Fruit fly (Drosophila melanogaster) whole organism, embryonic: Measurements from ENCODE around the gene Pld3.

ENCODE experiments used
- Ada2b ChIP-seq: fragments of 200-800 bp; sonication (Bioruptor generic); IDR thresholded peaks from 2 replicates; pipeline ENCODE4 v1.3.6; 2022; ENCODE audit warnings: missing biosample characterization, missing genetic modification characterization
- Adf1 ChIP-seq: fragments of 200-800 bp; sonication (Bioruptor generic); IDR thresholded peaks from 2 replicates; pipeline ENCODE4 v1.3.6; 2022; ENCODE audit warnings: missing biosample characterization, missing genetic modification characterization
- Antp ChIP-seq: fragments of 200-800 bp; sonication (Bioruptor generic); optimal IDR thresholded peaks from 3 replicates; lab custom pipeline; 2016; ENCODE audit warnings: missing biosample characterization, missing genetic modification characterization
- Awh ChIP-seq: fragments of 200-800 bp; sonication (Bioruptor generic); IDR thresholded peaks from 2 replicates; pipeline ENCODE4, ENCODE4 v1.3.6; 2022; ENCODE audit warnings: missing biosample characterization, missing genetic modification characterization
- CG10147 ChIP-seq: fragments of 200-800 bp; sonication (Bioruptor generic); optimal IDR thresholded peaks from 2 replicates; lab custom pipeline; 2019; ENCODE audit warnings: missing biosample characterization, mild to moderate bottlenecking, missing genetic modification characterization, moderate library complexity
- CG1024 ChIP-seq: fragments of 200-800 bp; sonication (Bioruptor generic); IDR thresholded peaks from 2 replicates; pipeline ENCODE4 v1.3.6; 2022; ENCODE audit warnings: missing biosample characterization, missing genetic modification characterization
- CG12744 ChIP-seq: fragments of 200-800 bp; sonication (Bioruptor generic); optimal IDR thresholded peaks from 2 replicates; lab custom pipeline; 2016; ENCODE audit warnings: missing biosample characterization, missing genetic modification characterization
- CG14965 ChIP-seq: fragments of 200-800 bp; sonication (Bioruptor generic); optimal IDR thresholded peaks from 2 replicates; lab custom pipeline; 2016; ENCODE audit warnings: missing biosample characterization, missing genetic modification characterization, borderline replicate concordance
- CG15601 ChIP-seq: fragments of 200-800 bp; sonication (Bioruptor generic); optimal IDR thresholded peaks from 3 replicates; lab custom pipeline; 2019; ENCODE audit warnings: missing biosample characterization, mild to moderate bottlenecking, missing genetic modification characterization, moderate library complexity
- CG16815 ChIP-seq: fragments of 200-800 bp; sonication (Bioruptor generic); optimal IDR thresholded peaks from 3 replicates; lab custom pipeline; 2017; ENCODE audit warnings: missing biosample characterization, mild to moderate bottlenecking, missing genetic modification characterization
- CG16863 ChIP-seq: fragments of 200-800 bp; sonication (Bioruptor generic); optimal IDR thresholded peaks from 3 replicates; lab custom pipeline; 2016; ENCODE audit warnings: missing biosample characterization, missing genetic modification characterization
- CG30020 ChIP-seq: fragments of 200-800 bp; optimal IDR thresholded peaks from 2 replicates; lab custom pipeline; 2019; ENCODE audit warnings: missing biosample characterization, mild to moderate bottlenecking, missing genetic modification characterization, moderate library complexity
- CG3407 ChIP-seq: fragments of 200-800 bp; sonication (Bioruptor generic); optimal IDR thresholded peaks from 2 replicates; lab custom pipeline; 2018; ENCODE audit warnings: missing biosample characterization, mild to moderate bottlenecking, missing genetic modification characterization
- CG34224 ChIP-seq: fragments of 200-800 bp; sonication (Bioruptor generic); IDR thresholded peaks from 3 replicates; pipeline ENCODE4 v1.3.6; 2022; ENCODE audit warnings: missing biosample characterization, missing genetic modification characterization; ENCODE audit not compliant: partially characterized antibody
- CG3995 ChIP-seq: fragments of 200-800 bp; sonication (Bioruptor generic); optimal IDR thresholded peaks from 3 replicates; lab custom pipeline; 2016; ENCODE audit warnings: missing biosample characterization, missing genetic modification characterization
- CG4328 ChIP-seq: fragments of 200-800 bp; sonication (Bioruptor generic); optimal IDR thresholded peaks from 3 replicates; lab custom pipeline; 2017; ENCODE audit warnings: missing biosample characterization, missing genetic modification reagents, missing genetic modification characterization
- CG6254 ChIP-seq: fragments of 200-800 bp; sonication (Bioruptor generic); optimal IDR thresholded peaks from 3 replicates; lab custom pipeline; 2017; ENCODE audit warnings: mild to moderate bottlenecking, missing biosample characterization, missing genetic modification reagents, missing genetic modification characterization
- CG8359 ChIP-seq: fragments of 200-800 bp; sonication (Bioruptor generic); optimal IDR thresholded peaks from 2 replicates; lab custom pipeline; 2017; ENCODE audit warnings: missing biosample characterization, mild to moderate bottlenecking, missing genetic modification characterization, borderline replicate concordance
- Doc2 ChIP-seq: fragments of 200-800 bp; sonication (Bioruptor generic); IDR thresholded peaks from 2 replicates; pipeline ENCODE4 v1.3.6; 2022; ENCODE audit warnings: missing biosample characterization, missing genetic modification characterization
- Fer1 ChIP-seq: fragments of 200-800 bp; sonication (Bioruptor generic); optimal IDR thresholded peaks from 2 replicates; lab custom pipeline; 2017; ENCODE audit warnings: missing biosample characterization, mild to moderate bottlenecking, missing genetic modification characterization
- MBD-R2 ChIP-seq: fragments of 200-800 bp; sonication (Bioruptor generic); IDR thresholded peaks from 2 replicates; pipeline ENCODE4 v1.3.6; 2022; ENCODE audit warnings: missing biosample characterization, missing genetic modification characterization
- Opbp ChIP-seq: fragments of 200-800 bp; sonication (Bioruptor generic); IDR thresholded peaks from 3 replicates; pipeline ENCODE4 v1.3.6; 2022; ENCODE audit warnings: missing biosample characterization, missing genetic modification characterization; ENCODE audit not compliant: partially characterized antibody
- Trl ChIP-seq, 3 experiments: fragments of >200 bp in 2 of 3; fragments of 200-800 bp in 1 of 3; sonication (Bioruptor generic) in 1 of 3; optimal IDR thresholded peaks; 2 replicates in 1 of 3; 3 replicates in 2 of 3; lab custom pipeline; 2016 to 2017; ENCODE audit warnings: missing biosample characterization in 1 of 3, missing genetic modification characterization in 1 of 3
- YL-1 ChIP-seq: fragments of 200-800 bp; sonication (Bioruptor generic); optimal IDR thresholded peaks from 3 replicates; lab custom pipeline; 2017; ENCODE audit warnings: missing biosample characterization, mild to moderate bottlenecking, missing genetic modification characterization
- ac ChIP-seq: fragments of 200-800 bp; sonication (Bioruptor generic); optimal IDR thresholded peaks from 3 replicates; lab custom pipeline; 2017; ENCODE audit warnings: missing biosample characterization, mild to moderate bottlenecking, missing genetic modification characterization
- aop ChIP-seq: fragments of 200-800 bp; sonication (Bioruptor generic); IDR thresholded peaks from 2 replicates; pipeline ENCODE4 v1.3.6; 2022; ENCODE audit warnings: missing biosample characterization, missing genetic modification characterization
- bab2 ChIP-seq: fragments of 200-800 bp; sonication (Bioruptor generic); optimal IDR thresholded peaks from 2 replicates; lab custom pipeline; 2016; ENCODE audit warnings: missing biosample characterization, missing genetic modification characterization
- bbx ChIP-seq: fragments of 200-800 bp; sonication (Bioruptor generic); IDR thresholded peaks from 2 replicates; pipeline ENCODE4 v1.3.6; 2022; ENCODE audit warnings: missing biosample characterization, missing genetic modification characterization; ENCODE audit not compliant: partially characterized antibody
- chm ChIP-seq: fragments of 200-800 bp; sonication (Bioruptor generic); IDR thresholded peaks from 2 replicates; pipeline ENCODE4 v1.3.6; 2022; ENCODE audit warnings: missing biosample characterization, missing genetic modification characterization
- dmrt11E ChIP-seq: fragments of 200-800 bp; sonication (Bioruptor generic); optimal IDR thresholded peaks from 3 replicates; lab custom pipeline; 2018; ENCODE audit warnings: missing biosample characterization, mild to moderate bottlenecking, missing genetic modification characterization, moderate library complexity
- hb ChIP-seq: fragments of 200-800 bp; sonication (Bioruptor generic); IDR thresholded peaks from 3 replicates; pipeline ENCODE4 v1.3.6; 2022; ENCODE audit warnings: missing biosample characterization, missing genetic modification characterization; ENCODE audit not compliant: partially characterized antibody
- ind ChIP-seq: fragments of 200-800 bp; sonication (Bioruptor generic); optimal IDR thresholded peaks from 3 replicates; lab custom pipeline; 2016; ENCODE audit warnings: missing biosample characterization, missing genetic modification characterization
- inv ChIP-seq: fragments of 200-800 bp; sonication (Bioruptor generic); IDR thresholded peaks from 2 replicates; pipeline ENCODE4 v1.3.6; 2022; ENCODE audit warnings: missing biosample characterization, missing genetic modification characterization; ENCODE audit not compliant: partially characterized antibody
- kni ChIP-seq: fragments of 200-800 bp; sonication (Bioruptor generic); optimal IDR thresholded peaks from 3 replicates; lab custom pipeline; 2017; ENCODE audit warnings: mild to moderate bottlenecking, missing biosample characterization, missing genetic modification reagents, missing genetic modification characterization
- nom ChIP-seq: fragments of 200-800 bp; sonication (Bioruptor generic); optimal IDR thresholded peaks from 2 replicates; lab custom pipeline; 2017; ENCODE audit warnings: missing biosample characterization, missing genetic modification characterization, mild to moderate bottlenecking, moderate library complexity, missing genetic modification reagents
- rib ChIP-seq: fragments of 200-800 bp; sonication (Bioruptor generic); IDR thresholded peaks from 2 replicates; pipeline ENCODE4 v1.3.6; 2022; ENCODE audit warnings: missing biosample characterization, missing genetic modification characterization
- sc ChIP-seq, 3 experiments: fragments of >200 bp in 2 of 3; fragments of 200-800 bp in 1 of 3; sonication (Bioruptor generic) in 1 of 3; optimal IDR thresholded peaks; 2 replicates in 2 of 3; 3 replicates in 1 of 3; lab custom pipeline; 2017; ENCODE audit warnings: mild to moderate bottlenecking in 1 of 3, missing biosample characterization in 1 of 3, missing genetic modification characterization in 1 of 3, missing genetic modification reagents in 1 of 3
- sens-2 ChIP-seq: fragments of 200-800 bp; sonication (Bioruptor generic); IDR thresholded peaks from 2 replicates; pipeline ENCODE4 v1.3.6; 2022; ENCODE audit warnings: missing biosample characterization, missing genetic modification characterization
- slbo ChIP-seq: fragments of 200-800 bp; sonication (Bioruptor generic); IDR thresholded peaks from 2 replicates; pipeline ENCODE4 v1.3.6; 2022; ENCODE audit warnings: missing biosample characterization, missing genetic modification characterization
- sna ChIP-seq: fragments of 200-800 bp; sonication (Bioruptor generic); IDR thresholded peaks from 2 replicates; pipeline ENCODE4 v1.3.6; 2022; ENCODE audit warnings: missing biosample characterization, missing genetic modification characterization; ENCODE audit not compliant: partially characterized antibody
- stc ChIP-seq: fragments of 200-800 bp; sonication (Bioruptor generic); IDR thresholded peaks from 2 replicates; pipeline ENCODE4 v1.3.6; 2022; ENCODE audit warnings: missing biosample characterization, missing genetic modification characterization
- tna ChIP-seq: fragments of 200-800 bp; sonication (Bioruptor generic); IDR thresholded peaks from 2 replicates; pipeline ENCODE4 v1.3.6; 2022; ENCODE audit warnings: missing biosample characterization, missing genetic modification characterization; ENCODE audit not compliant: partially characterized antibody
- toy ChIP-seq: fragments of 200-800 bp; sonication (Bioruptor generic); IDR thresholded peaks from 2 replicates; pipeline ENCODE4 v1.3.6; 2022; ENCODE audit warnings: missing biosample characterization, missing genetic modification characterization
- tup ChIP-seq: fragments of 200-800 bp; sonication (Bioruptor generic); optimal IDR thresholded peaks from 2 replicates; lab custom pipeline; 2016; ENCODE audit warnings: missing biosample characterization, mild to moderate bottlenecking, missing genetic modification characterization, moderate library complexity
- vnd ChIP-seq: fragments of 200-800 bp; sonication (Bioruptor generic); IDR thresholded peaks from 3 replicates; pipeline ENCODE4 v1.3.6; 2022; ENCODE audit warnings: missing biosample characterization, missing genetic modification characterization; ENCODE audit not compliant: partially characterized antibody
- zen2 ChIP-seq: fragments of 200-800 bp; sonication (Bioruptor generic); IDR thresholded peaks from 3 replicates; pipeline ENCODE4 v1.3.6; 2022; ENCODE audit warnings: missing biosample characterization, missing genetic modification characterization; ENCODE audit not compliant: partially characterized antibody

The Pld3 gene

DNA sequence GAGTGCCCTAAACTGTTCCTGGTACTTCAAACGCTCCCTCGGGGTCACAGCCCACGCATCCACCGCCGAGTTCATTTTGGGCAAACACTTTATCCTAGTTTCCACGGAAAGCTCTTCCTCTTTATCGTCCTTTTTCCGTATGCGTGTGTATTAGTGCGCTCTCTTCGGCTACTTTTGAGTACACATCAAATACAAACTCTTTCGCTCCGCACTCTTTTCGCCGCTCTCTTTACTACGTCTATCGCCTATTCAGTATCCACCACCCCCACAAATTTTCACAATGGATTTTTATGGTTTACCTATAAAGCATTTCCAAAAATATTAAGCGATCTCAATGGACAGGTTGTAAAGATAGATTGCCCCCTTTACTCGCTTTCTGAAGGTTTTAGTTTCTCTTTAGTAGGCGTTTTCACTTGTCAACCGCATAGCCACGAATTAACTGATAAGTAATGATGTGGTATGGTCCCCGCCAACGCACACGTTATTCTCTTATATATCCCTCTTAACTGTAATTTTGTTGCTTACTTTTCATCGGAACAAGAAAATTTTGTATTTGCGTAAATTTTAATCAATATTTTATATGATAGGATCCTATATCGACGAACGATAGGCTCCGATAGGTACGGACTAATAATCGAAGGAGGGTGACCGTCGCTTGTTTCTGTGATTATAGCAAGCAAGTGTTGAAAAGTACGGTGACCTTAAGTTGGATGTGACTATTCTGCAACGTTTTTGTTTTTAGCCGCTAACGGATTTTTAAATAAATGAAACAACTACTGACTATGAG, 16.7 kb upstream of the Pld3 start, which contains the start of gene Dap160 (continued):
- TF ChIP-seq Awh (no peak), CG1024 (GFP tag; lab: Robert Waterston, UW) (0 out of 2 replicates have a peak, but pooled peaks have one; percentile 33), tna (GFP tag; lab: Robert Waterston, UW) (peak; percentile 59; the same call in 1 of the 2 replicates), nom (no peak), slbo (GFP tag; lab: Robert Waterston, UW) (no peak; the same call in 1 of the 2 replicates), bbx (GFP tag; lab: Robert Waterston, UW) (peak; percentile 76), CG10147 (no peak), zen2 (GFP tag; lab: Robert Waterston, UW) (peak; percentile 50; the same call in 1 of the 3 replicates), bab2 (GFP tag; lab: Kevin White, UChicago) (no peak), CG34224 (GFP tag; lab: Robert Waterston, UW) (peak; percentile 79), YL-1 (GFP tag; lab: Kevin White, UChicago) (peak; percentile 47), Trl (optimal IDR thresholded peaks at IDR 0.05; lab: Kevin White, UChicago) (peak; percentile 80 to 89), Trl (GFP tag; optimal IDR thresholded peaks at IDR 0.05; lab: Kevin White, UChicago) (no peak), CG14965 (GFP tag; lab: Kevin White, UChicago) (no peak), sc (optimal IDR thresholded peaks at IDR 0.05; lab: Kevin White, UChicago) (no peak), sc (GFP tag; optimal IDR thresholded peaks at IDR 0.05; lab: Kevin White, UChicago) (no peak), vnd (GFP tag; lab: Robert Waterston, UW) (peak; percentile 64), MBD-R2 (GFP tag; lab: Robert Waterston, UW) (peak; percentile 29; the same call in 1 of the 2 replicates), CG30020 (tag; lab: Kevin White, UChicago) (peak; percentile 10), CG16863 (GFP tag; lab: Kevin White, UChicago) (no peak), CG12744 (GFP tag; lab: Kevin White, UChicago) (no peak), Adf1 (GFP tag; lab: Robert Waterston, UW) (no peak), CG3995 (peak; percentile 93), Ada2b (no peak), Doc2 (GFP tag; lab: Robert Waterston, UW) (no peak), kni (GFP tag; lab: Kevin White, UChicago) (no peak), sna (GFP tag; lab: Robert Waterston, UW) (peak; percentile 33; the same call in 1 of the 2 replicates), tup (GFP tag; lab: Kevin White, UChicago) (no peak), hb (GFP tag; lab: Robert Waterston, UW) (peak; percentile 63; the same call in 1 of the 3 replicates), chm (no peak), CG6254 (GFP tag; lab: Kevin White, UChicago) (no peak), Fer1 (GFP tag; lab: Kevin White, UChicago) (peak; percentile 41), toy (no peak), CG8359 (GFP tag; lab: Kevin White, UChicago) (no peak), ind (no peak), sens-2 (GFP tag; lab: Robert Waterston, UW) (no peak), aop (no peak), inv (peak; percentile 62; the same call in 1 of the 2 replicates), Opbp (peak; percentile 82; the same call in 2 of the 3 replicates), stc (GFP tag; lab: Robert Waterston, UW) (no peak), Antp (GFP tag; lab: Kevin White, UChicago) (no peak), rib (GFP tag; lab: Robert Waterston, UW) (no peak), CG3407 (GFP tag; lab: Kevin White, UChicago) (no peak), dmrt11E (no peak), ac (GFP tag; lab: Kevin White, UChicago) (no peak), CG4328 (GFP tag; lab: Kevin White, UChicago) (no peak), CG16815 (GFP tag; lab: Kevin White, UChicago) (no peak), CG15601 (no peak)
